Worm (Caenorhabditis elegans) whole organism, L4 larva: ENCODE measurements around the gene W08F4.7.

Experiments used
- hlh-30 ChIP-seq: sonication (generic microtip); optimal IDR thresholded peaks from 2 replicates; lab custom pipeline; 2017; ENCODE audit warnings: antibody characterized with exemption, mild to moderate bottlenecking, missing genetic modification characterization, missing compliant biosample characterization; ENCODE audit not compliant: insufficient read depth
- lin-15B ChIP-seq: fragments of 150-350 bp; sonication (generic microtip); optimal IDR thresholded peaks from 3 replicates; lab custom pipeline; 2014; ENCODE audit warnings: missing biosample characterization, missing genetic modification characterization
- madf-5 ChIP-seq, 2 experiments: fragments of 200-800 bp; sonication (Bioruptor generic); IDR thresholded peaks; 2 replicates each; pipeline ENCODE4 v1.3.6; 2022; ENCODE audit warnings: missing compliant biosample characterization in 2 of 2, missing genetic modification characterization in 2 of 2
- snpc-4 ChIP-seq: fragments of 150-350 bp; optimal IDR thresholded peaks from 2 replicates; lab custom pipeline; 2014; ENCODE audit warnings: missing biosample characterization, missing genetic modification characterization
- zag-1 ChIP-seq: fragments of 150-350 bp; optimal IDR thresholded peaks from 2 replicates; lab custom pipeline; 2014; ENCODE audit warnings: missing biosample characterization, missing genetic modification characterization
- zfp-3 ChIP-seq: fragments of 200-800 bp; sonication (Bioruptor generic); conservative IDR thresholded peaks from 2 replicates; pipeline ENCODE4 v1.3.6; 2022; ENCODE audit warnings: missing genetic modification reagents, missing genetic modification characterization, missing compliant biosample characterization

ce11 chrII:556185-556584 lies 21.3 kb downstream of the W08F4.7 start, which contains the start of the genes C09E8.1 and C09E8.6:
- TF ChIP-seq zfp-3 (GFP tag; lab: Robert Waterston, UW) (no peak), snpc-4 (tag; lab: Kevin White, UChicago) (no peak), madf-5 (GFP tag; IDR thresholded peaks at IDR 0.05; lab: Robert Waterston, UW) (no peak), lin-15B (tag; lab: Kevin White, UChicago) (no peak), zag-1 (no peak), hlh-30 (tag; lab: Kevin White, UChicago) (no peak)
